Worm (Caenorhabditis elegans): Measurements from ENCODE around the gene C24A3.4.

DNA sequence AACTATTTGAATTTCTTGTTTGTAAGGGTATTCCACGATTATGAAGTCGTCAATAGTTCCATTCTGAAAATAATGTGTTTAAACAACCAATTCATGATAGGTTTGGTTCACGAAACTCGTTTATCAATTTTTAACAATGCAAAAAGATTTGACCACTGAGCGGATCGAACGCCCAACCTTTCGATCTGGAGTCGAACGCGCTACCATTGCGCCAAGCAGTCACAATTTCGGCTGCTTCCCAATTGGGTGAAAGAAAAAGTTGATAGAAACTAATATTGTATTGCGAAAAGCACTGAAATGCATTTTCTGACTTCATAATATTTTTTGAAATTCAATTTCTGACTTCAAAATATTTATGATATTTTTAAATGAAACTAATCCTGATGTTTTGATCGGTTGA is 47.2 kb upstream of the C24A3.4 start:
- TF ChIP-seq ztf-4 (tag; optimal IDR thresholded peaks at IDR 0.05) (no peak), lin-13 (GFP tag; optimal IDR thresholded peaks at IDR 0.05) (no peak), snpc-4 (tag; optimal IDR thresholded peaks at IDR 0.05) (no peak), aly-2 (tag; optimal IDR thresholded peaks at IDR 0.05) (no peak), ztf-1 (GFP tag; conservative IDR thresholded peaks at IDR 0.05) (no peak), ceh-82 (tag; optimal IDR thresholded peaks at IDR 0.05) (no peak), ama-1 (optimal IDR thresholded peaks at IDR 0.05) (no peak), nhr-237 (tag; optimal IDR thresholded peaks at IDR 0.05) (no peak)
